Fruit fly (Drosophila melanogaster): ENCODE measurements around the gene CG34178.

CG34178 gene

dm6 chr2L:4403013-4403604, 30.6 kb upstream of the CG34178 start, which contains the start of gene Dim1 (continued):
- TF ChIP-seq Dll (GFP tag; IDR thresholded peaks at IDR 0.05; ENCODE audit: partially characterized antibody) (peak; percentile 85), CG12219 (GFP tag; optimal IDR thresholded peaks at IDR 0.05) (peak; percentile 38), tna (GFP tag; IDR thresholded peaks at IDR 0.05; ENCODE audit: partially characterized antibody) (peak; percentile 78), cad (GFP tag; optimal IDR thresholded peaks at IDR 0.05) (no peak), CG13775 (GFP tag; optimal IDR thresholded peaks at IDR 0.05) (peak; percentile 31), Dref (GFP tag; IDR thresholded peaks at IDR 0.05) (peak; percentile 91), Doc3 (GFP tag; IDR thresholded peaks at IDR 0.05; ENCODE audit: partially characterized antibody) (peak; percentile 64), CG10209 (GFP tag; optimal IDR thresholded peaks at IDR 0.05) (no peak), schlank (tag; optimal IDR thresholded peaks at IDR 0.05) (peak; percentile 23), pnt (GFP tag; optimal IDR thresholded peaks at IDR 0.05) (no peak), CG2116 (GFP tag; optimal IDR thresholded peaks at IDR 0.05) (peak; percentile 90), CTCF (GFP tag; optimal IDR thresholded peaks at IDR 0.05) (peak; percentile 14), MESR4 (GFP tag; optimal IDR thresholded peaks at IDR 0.05) (peak; percentile 69), CG4730 (GFP tag; IDR thresholded peaks at IDR 0.05) (no peak), Med (GFP tag) (peak; percentile 94), CG18619 (GFP tag; optimal IDR thresholded peaks at IDR 0.05) (peak; percentile 47), stwl (tag; optimal IDR thresholded peaks at IDR 0.05) (peak; percentile 82), Hsf (GFP tag; optimal IDR thresholded peaks at IDR 0.05) (peak; percentile 20), eyg (GFP tag; optimal IDR thresholded peaks at IDR 0.05) (peak; percentile 44), hkb (optimal IDR thresholded peaks at IDR 0.05) (no peak), hkb (GFP tag; IDR thresholded peaks at IDR 0.05) (peak; percentile 50), sna (GFP tag; IDR thresholded peaks at IDR 0.05; ENCODE audit: partially characterized antibody) (peak; percentile 78), vvl (GFP tag; IDR thresholded peaks at IDR 0.05) (peak; percentile 59; the same call in 1 of the 2 replicates), Lhr (GFP tag; optimal IDR thresholded peaks at IDR 0.05) (peak; percentile 19), Ets97D (GFP tag; optimal IDR thresholded peaks at IDR 0.05) (peak; percentile 97), Opbp (GFP tag; IDR thresholded peaks at IDR 0.05; ENCODE audit: partially characterized antibody) (peak; percentile 74), CG16813 (GFP tag; IDR thresholded peaks at IDR 0.05; ENCODE audit: partially characterized antibody) (peak; percentile 74), CG11085 (GFP tag; IDR thresholded peaks at IDR 0.05) (no peak), Dad (GFP tag; optimal IDR thresholded peaks at IDR 0.05) (peak; percentile 50), HmgZ (tag; optimal IDR thresholded peaks at IDR 0.05) (peak; percentile 44), nerfin-2 (GFP tag; IDR thresholded peaks at IDR 0.05; ENCODE audit: partially characterized antibody) (peak; percentile 70), ab (GFP tag; optimal IDR thresholded peaks at IDR 0.05) (no peak), trem (tag; optimal IDR thresholded peaks at IDR 0.05) (peak; percentile 28), unc-4 (GFP tag; IDR thresholded peaks at IDR 0.05; ENCODE audit: partially characterized antibody) (peak; percentile 75), Camta (GFP tag; optimal IDR thresholded peaks at IDR 0.05) (peak; percentile 49), CG13296 (GFP tag; optimal IDR thresholded peaks at IDR 0.05) (no peak), gfzf (GFP tag; optimal IDR thresholded peaks at IDR 0.05) (peak; percentile 20), CG17186 (GFP tag; optimal IDR thresholded peaks at IDR 0.05) (peak; percentile 36), HHEX (GFP tag; optimal IDR thresholded peaks at IDR 0.05) (no peak), hb (GFP tag; IDR thresholded peaks at IDR 0.05; ENCODE audit: partially characterized antibody) (peak; percentile 63; the same call in 1 of the 3 replicates), CG1792 (GFP tag; optimal IDR thresholded peaks at IDR 0.05) (peak; percentile 14), CG12659 (GFP tag; optimal IDR thresholded peaks at IDR 0.05) (peak; percentile 46), Bgb (GFP tag; IDR thresholded peaks at IDR 0.05; ENCODE audit: partially characterized antibody) (peak; percentile 74), Rfx (GFP tag; IDR thresholded peaks at IDR 0.05) (peak; percentile 53; the same call in 1 of the 2 replicates), Asciz (GFP tag; optimal IDR thresholded peaks at IDR 0.05) (peak; percentile 31), CG14860 (GFP tag; IDR thresholded peaks at IDR 0.05; ENCODE audit: partially characterized antibody) (peak; percentile 72), CkIIα-i1 (GFP tag; IDR thresholded peaks at IDR 0.05) (no peak), en (GFP tag; optimal IDR thresholded peaks at IDR 0.05) (no peak), pzg (GFP tag; optimal IDR thresholded peaks at IDR 0.05) (peak; percentile 52)
